Fruit fly (Drosophila melanogaster): ENCODE results near the gene Nup133.

Gene Nup133

dm6 chr3R:22720808-22721306 lies 30.4 kb downstream of the Nup133 start, which contains the start of gene wge (continued):
- TF ChIP-seq pum (GFP tag; optimal IDR thresholded peaks at IDR 0.05) (no peak), scrt (GFP tag; optimal IDR thresholded peaks at IDR 0.05) (no peak), CG42726 (GFP tag; IDR thresholded peaks at IDR 0.05; ENCODE audit: partially characterized antibody) (no peak; the same call in 1 of the 2 replicates), vfl (GFP tag; optimal IDR thresholded peaks at IDR 0.05) (no peak), CG18476 (GFP tag; optimal IDR thresholded peaks at IDR 0.05) (no peak), CG3726 (GFP tag; IDR thresholded peaks at IDR 0.05) (no peak), schlank (tag; optimal IDR thresholded peaks at IDR 0.05) (no peak), CG9437 (GFP tag; optimal IDR thresholded peaks at IDR 0.05) (no peak), CG32772 (GFP tag; IDR thresholded peaks at IDR 0.05) (peak; percentile 60), zfh2 (GFP tag; optimal IDR thresholded peaks at IDR 0.05) (no peak), fd3F (GFP tag; optimal IDR thresholded peaks at IDR 0.05) (no peak), disco-r (GFP tag; optimal IDR thresholded peaks at IDR 0.05) (no peak), CG8089 (GFP tag; optimal IDR thresholded peaks at IDR 0.05) (no peak), CG6683 (GFP tag; optimal IDR thresholded peaks at IDR 0.05) (no peak), GATAe (GFP tag; conservative IDR thresholded peaks at IDR 0.05) (no peak), dpn (GFP tag; optimal IDR thresholded peaks at IDR 0.05) (no peak), corto (GFP tag; optimal IDR thresholded peaks at IDR 0.05) (no peak), Bteb2 (GFP tag; optimal IDR thresholded peaks at IDR 0.05) (no peak), CkIIα-i1 (GFP tag; IDR thresholded peaks at IDR 0.05) (no peak), gfzf (GFP tag; optimal IDR thresholded peaks at IDR 0.05) (peak; percentile 75), HHEX (GFP tag; optimal IDR thresholded peaks at IDR 0.05) (no peak), CG9609 (GFP tag; optimal IDR thresholded peaks at IDR 0.05) (no peak), Hr39 (optimal IDR thresholded peaks at IDR 0.05) (no peak), CG1832 (GFP tag; optimal IDR thresholded peaks at IDR 0.05) (no peak), hbn (GFP tag; IDR thresholded peaks at IDR 0.05; ENCODE audit: partially characterized antibody) (no peak; the same call in 1 of the 2 replicates), eve (GFP tag; optimal IDR thresholded peaks at IDR 0.05) (no peak), CG4707 (GFP tag; optimal IDR thresholded peaks at IDR 0.05) (no peak), CG11093 (GFP tag; IDR thresholded peaks at IDR 0.05) (no peak), seq (GFP tag; IDR thresholded peaks at IDR 0.05) (no peak), Chrac-16 (GFP tag; optimal IDR thresholded peaks at IDR 0.05) (no peak), CG1603 (tag; optimal IDR thresholded peaks at IDR 0.05) (peak; percentile 34), CG10543 (GFP tag; optimal IDR thresholded peaks at IDR 0.05) (no peak), Dp (GFP tag; optimal IDR thresholded peaks at IDR 0.05) (peak; percentile 94), CG17568 (GFP tag; optimal IDR thresholded peaks at IDR 0.05) (no peak), nerfin-2 (GFP tag; IDR thresholded peaks at IDR 0.05; ENCODE audit: partially characterized antibody) (no peak; the same call in 1 of the 2 replicates), Pdp1 (GFP tag; optimal IDR thresholded peaks at IDR 0.05) (peak in 1 of 2 experiments; percentile 43), dm (GFP tag; optimal IDR thresholded peaks at IDR 0.05) (no peak), HLH4C (GFP tag; IDR thresholded peaks at IDR 0.05; ENCODE audit: partially characterized antibody) (peak; percentile 63; the same call in 2 of the 3 replicates), peb (GFP tag; IDR thresholded peaks at IDR 0.05) (no peak), CG7357 (GFP tag; IDR thresholded peaks at IDR 0.05) (no peak), mam (GFP tag; optimal IDR thresholded peaks at IDR 0.05) (no peak), CG10979 (tag; optimal IDR thresholded peaks at IDR 0.05) (no peak), Neu2 (GFP tag; optimal IDR thresholded peaks at IDR 0.05; ENCODE audit: borderline replicate concordance) (no peak), klu (GFP tag; IDR thresholded peaks at IDR 0.05) (no peak), ase (GFP tag; IDR thresholded peaks at IDR 0.05) (no peak), caup (GFP tag; optimal IDR thresholded peaks at IDR 0.05; ENCODE audit: severe bottlenecking) (no peak), oc (tag; optimal IDR thresholded peaks at IDR 0.05) (no peak), Fer1 (GFP tag; optimal IDR thresholded peaks at IDR 0.05) (peak; percentile 16), zfh1 (GFP tag; IDR thresholded peaks at IDR 0.05) (no peak), Gug (GFP tag; IDR thresholded peaks at IDR 0.05) (no peak), tap (tag; optimal IDR thresholded peaks at IDR 0.05) (no peak)
